Worm (Caenorhabditis elegans): ENCODE measurements around the gene dnj-20.

- no peak for TF ChIP-seq T22C8.4 (GFP tag; IDR thresholded peaks at IDR 0.05)
- no peak for TF ChIP-seq flt-1 (GFP tag; IDR thresholded peaks at IDR 0.05)
- TF ChIP-seq tab-1 (GFP tag; IDR thresholded peaks at IDR 0.05) = no peak
- TF ChIP-seq ztf-23 (GFP tag; IDR thresholded peaks at IDR 0.05) = no peak
- no peak for TF ChIP-seq klf-2 (GFP tag; conservative IDR thresholded peaks at IDR 0.05)
- TF ChIP-seq ztf-29 (GFP tag; IDR thresholded peaks at IDR 0.05) = no peak
These were observed 3.4 kb downstream of the dnj-20 start for ce11 chrII:9620616-9621015.

All from whole organism, midembryonic.